Worm (Caenorhabditis elegans) whole organism, L4/young adult: Measurements from ENCODE around the gene gap-1.

Experiments used
- W03F9.2 ChIP-seq: fragments of 150-350 bp; optimal IDR thresholded peaks from 2 replicates; lab custom pipeline; 2014; ENCODE audit warnings: missing biosample characterization, missing genetic modification characterization
- him-1 ChIP-seq: sonication (generic microtip); optimal IDR thresholded peaks from 2 replicates; lab custom pipeline; 2016; ENCODE audit warnings: missing genotype, missing genetic modification reagents, missing genetic modification characterization, missing compliant biosample characterization

DNA sequence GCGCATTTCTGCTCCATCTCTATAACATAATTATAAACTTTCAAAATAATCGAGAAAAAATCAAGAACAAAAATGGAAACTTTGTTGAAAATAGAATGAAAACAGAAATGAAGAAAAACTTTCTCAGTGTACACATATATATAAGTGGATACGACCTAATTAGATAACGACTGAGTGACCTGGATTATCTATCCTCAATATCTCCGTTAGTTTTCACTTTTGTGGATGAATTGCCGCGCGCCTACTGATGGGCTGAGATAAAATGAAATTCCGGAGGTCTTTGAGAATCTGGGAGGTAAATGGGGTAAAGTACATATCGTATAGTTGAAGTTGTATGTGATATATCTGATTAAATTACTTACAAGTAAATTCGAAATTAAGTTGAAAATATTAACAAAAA is 46.7 kb upstream of the gap-1 start, which contains the start of gene dpy-3:
- TF ChIP-seq him-1 (tag; lab: Kevin White, UChicago) (no peak), W03F9.2 (tag; lab: Kevin White, UChicago) (no peak)
